Worm (Caenorhabditis elegans) whole organism, late embryonic: ENCODE data around the gene C05G5.1.

Experiments
- K09A11.1 ChIP-seq: sonication (generic microtip); optimal IDR thresholded peaks from 2 replicates; lab custom pipeline; 2017; ENCODE audit warnings: antibody characterized with exemption, mild to moderate bottlenecking, missing genetic modification characterization, missing compliant biosample characterization; ENCODE audit not compliant: insufficient read depth
- ceh-48 ChIP-seq: sonication (generic microtip); optimal IDR thresholded peaks from 2 replicates; lab custom pipeline; 2016; ENCODE audit warnings: missing genetic modification characterization, inconsistent platforms, missing compliant biosample characterization
- mec-3 ChIP-seq: sonication (generic microtip); optimal IDR thresholded peaks from 2 replicates; lab custom pipeline; 2016; ENCODE audit warnings: borderline replicate concordance, missing genetic modification characterization, missing compliant biosample characterization

ce11 chrX:14751911-14752310 is 12.0 kb upstream of the C05G5.1 start, which contains the start of gene C05G5.3:
- no peak for TF ChIP-seq ceh-48 (tag; lab: Kevin White, UChicago)
- TF ChIP-seq K09A11.1 (tag; lab: Kevin White, UChicago) = no peak
- TF ChIP-seq mec-3 = no peak
